Fruit fly (Drosophila melanogaster) whole organism, embryonic: Measurements from ENCODE around the gene CG11608.
A peak's percentile ranks its signal among the peaks of the same experiment; 100 is the strongest.

ENCODE experiments used
- CG15269 ChIP-seq: fragments of 200-800 bp; sonication (Bioruptor generic); optimal IDR thresholded peaks from 2 replicates; lab custom pipeline; 2018; ENCODE audit warnings: missing biosample characterization, mild to moderate bottlenecking, missing genetic modification characterization, moderate library complexity
- HmgZ ChIP-seq: fragments of 200-800 bp; sonication (Bioruptor generic); optimal IDR thresholded peaks from 2 replicates; lab custom pipeline; 2018; ENCODE audit warnings: missing biosample characterization, mild to moderate bottlenecking, missing genetic modification characterization

DNA sequence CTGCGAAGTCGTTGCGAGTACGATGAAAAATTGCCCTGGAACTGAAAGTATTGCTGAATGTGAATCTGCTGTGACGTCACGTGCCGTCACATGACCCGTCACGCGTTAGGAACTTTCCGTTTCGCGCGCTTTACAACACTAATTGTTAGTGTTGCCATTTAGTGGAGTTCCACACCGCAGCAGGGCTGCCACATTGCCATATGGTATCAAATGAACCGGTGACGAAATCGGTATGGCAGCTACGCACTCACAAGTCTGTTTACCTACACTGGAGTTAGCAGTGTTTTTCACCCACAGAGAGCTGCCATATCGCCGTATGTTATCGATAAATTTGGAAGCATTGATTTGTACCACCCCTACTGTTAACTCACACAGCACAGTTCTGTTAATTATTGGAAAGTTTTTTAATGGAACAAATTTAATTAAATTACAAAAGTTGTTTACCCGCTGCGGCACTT lies 10.6 kb upstream of the CG11608 start, which contains the start of the genes Vha55 and Snx3:
- no peak for TF ChIP-seq CG15269 (tag; lab: Kevin White, UChicago)
- peak; percentile 91 for TF ChIP-seq HmgZ
